Worm (Caenorhabditis elegans): ENCODE results near the gene M116.5.

The M116.5 gene

DNA sequence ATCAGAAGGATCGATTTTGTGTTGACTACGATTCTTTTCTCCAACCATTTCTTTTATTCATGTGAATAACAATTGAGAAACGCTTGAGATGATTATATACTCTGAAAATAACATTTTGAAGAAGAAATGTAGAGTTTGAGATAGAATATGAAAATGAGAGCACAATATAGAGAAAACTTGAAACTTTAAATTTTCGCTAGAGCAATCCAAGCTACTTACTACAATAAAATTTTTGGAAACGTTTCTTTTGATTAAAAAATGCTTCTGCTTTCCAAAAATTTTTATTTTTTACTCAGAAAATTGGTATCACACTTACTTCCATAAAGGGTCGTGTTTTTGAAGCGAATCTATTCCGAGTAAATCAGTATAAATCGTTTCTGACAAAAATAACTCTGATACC lies at the start of gene M116.5:
TSS of gene M116.5 (minus strand) at position 101 of the 400 bp plus-strand sequence.
- TF ChIP-seq unc-62 (GFP tag; optimal IDR thresholded peaks at IDR 0.05): no peak

DNA sequence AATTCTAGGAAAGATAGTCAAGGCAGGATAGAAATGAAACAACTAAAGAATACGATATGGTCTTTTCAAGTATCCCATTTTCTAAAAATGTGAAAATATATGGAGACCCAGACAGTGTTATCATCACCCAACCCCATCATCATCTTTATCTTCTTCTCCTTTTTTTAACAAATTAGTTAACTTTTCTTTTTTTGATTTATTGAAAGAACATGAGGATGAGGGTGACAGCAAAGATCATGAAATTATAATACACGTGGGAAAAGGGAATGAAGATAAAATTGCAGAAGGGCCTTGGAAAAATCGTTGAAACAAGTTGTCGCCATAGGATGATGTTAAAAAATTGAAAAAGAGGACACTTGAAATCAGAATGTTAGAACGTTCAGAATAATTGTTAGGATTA lies 43.3 kb upstream of the M116.5 start:
- no peak for TF ChIP-seq unc-62 (GFP tag; optimal IDR thresholded peaks at IDR 0.05)

DNA sequence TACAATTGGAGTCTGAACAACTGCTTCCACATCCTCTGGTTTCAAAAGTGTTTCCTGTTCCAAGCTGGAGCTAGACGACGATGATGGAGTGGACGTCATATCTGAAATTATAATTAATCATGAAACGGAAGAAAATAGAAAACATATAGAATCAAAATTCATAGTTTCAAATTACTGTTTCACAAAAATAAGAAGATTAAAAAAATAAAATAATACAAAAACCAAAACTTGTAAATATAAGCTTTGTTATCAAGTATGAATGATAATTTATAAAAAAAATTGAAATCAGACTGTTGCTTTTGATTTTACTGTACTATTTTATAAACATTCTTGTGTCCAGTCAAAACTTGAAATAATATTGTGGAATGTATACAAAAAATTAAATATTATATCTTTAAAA lies 42.9 kb upstream of the M116.5 start, which contains the start of gene str-176:
TSS of gene str-176 (minus strand) at position 101 of the 400 bp plus-strand sequence.
- no peak for TF ChIP-seq unc-62 (GFP tag; optimal IDR thresholded peaks at IDR 0.05)

DNA sequence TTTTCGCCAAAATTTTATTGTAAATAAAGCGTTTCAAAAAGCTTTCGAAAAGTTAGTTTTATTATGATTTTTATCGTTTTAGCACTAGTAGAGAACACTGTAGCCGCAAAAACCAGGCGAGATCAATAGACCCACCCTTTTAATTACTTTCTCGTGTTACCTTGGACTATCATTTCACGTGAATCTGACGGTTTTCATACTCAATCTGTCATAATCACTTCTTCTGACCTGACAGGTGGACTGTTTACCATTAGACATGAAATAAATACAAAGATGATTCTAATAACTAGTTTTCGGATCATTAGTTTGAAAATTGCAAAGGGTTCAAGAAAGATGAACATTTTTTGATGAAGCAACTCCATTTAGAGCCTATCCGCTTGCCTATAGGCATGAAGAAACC lies 42.2 kb upstream of the M116.5 start:
- no peak for TF ChIP-seq unc-62 (GFP tag; optimal IDR thresholded peaks at IDR 0.05)

DNA sequence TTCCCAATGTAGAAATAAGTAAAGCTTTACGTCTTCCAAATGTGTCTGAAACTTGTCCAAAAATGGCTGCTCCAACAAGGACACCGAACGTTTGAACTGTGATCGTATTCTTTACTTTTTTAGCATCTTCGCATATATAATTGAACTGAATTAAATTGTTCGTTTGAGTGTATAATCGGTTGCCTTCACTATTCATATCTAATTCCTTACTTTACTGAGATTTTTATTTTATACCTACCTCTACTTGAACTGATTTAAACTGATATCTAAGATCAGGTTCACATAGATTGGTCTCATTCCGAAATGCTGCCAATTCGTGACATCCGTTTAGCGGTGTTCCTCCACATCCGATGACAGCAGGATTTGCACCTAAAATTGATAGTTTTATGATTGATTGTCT lies 41.5 kb upstream of the M116.5 start:
- no peak for TF ChIP-seq unc-62 (GFP tag; optimal IDR thresholded peaks at IDR 0.05)

DNA sequence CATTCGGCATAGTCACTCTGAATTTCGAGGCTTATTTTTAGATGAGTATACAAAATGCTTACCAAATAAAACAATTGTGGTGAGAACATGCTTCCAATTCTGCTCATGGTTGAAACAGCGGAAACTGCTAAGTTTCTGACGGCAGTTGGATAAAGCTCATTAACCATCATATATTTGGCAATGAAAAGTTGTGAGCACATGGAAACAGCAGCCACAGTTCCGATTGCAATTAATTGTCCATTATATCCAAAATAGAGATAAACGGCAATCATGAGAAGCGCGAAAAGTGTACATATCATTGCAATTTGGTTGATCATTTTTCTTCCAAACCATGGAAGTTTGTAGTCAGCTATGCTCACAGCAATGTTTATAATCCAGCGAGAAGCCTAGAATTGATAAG lies 40.3 kb upstream of the M116.5 start:
- TF ChIP-seq unc-62 (GFP tag; optimal IDR thresholded peaks at IDR 0.05): no peak

DNA sequence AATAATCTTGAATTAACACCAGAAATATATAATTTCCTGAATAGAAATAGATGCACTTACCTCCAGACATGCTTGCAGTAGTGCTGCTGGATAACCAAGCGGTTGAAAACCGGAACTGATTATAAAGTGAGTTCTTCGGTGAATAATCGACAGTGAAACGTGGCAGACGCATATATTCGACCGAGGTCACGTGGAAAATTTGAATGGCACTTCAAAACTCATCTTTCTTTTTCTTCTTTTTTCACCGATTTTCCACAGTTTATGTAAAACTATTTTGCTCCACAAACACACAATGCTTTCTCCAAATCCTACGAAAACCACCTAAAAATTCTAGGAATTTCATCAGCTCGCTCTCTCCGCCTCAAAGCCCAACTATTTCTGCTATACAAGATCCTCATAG lies 39.3 kb upstream of the M116.5 start, which contains the start of gene ant-1.4:
TSS of gene ant-1.4 (minus strand) at position 101 of the 400 bp plus-strand sequence.
- no peak for TF ChIP-seq unc-62 (GFP tag; optimal IDR thresholded peaks at IDR 0.05)

DNA sequence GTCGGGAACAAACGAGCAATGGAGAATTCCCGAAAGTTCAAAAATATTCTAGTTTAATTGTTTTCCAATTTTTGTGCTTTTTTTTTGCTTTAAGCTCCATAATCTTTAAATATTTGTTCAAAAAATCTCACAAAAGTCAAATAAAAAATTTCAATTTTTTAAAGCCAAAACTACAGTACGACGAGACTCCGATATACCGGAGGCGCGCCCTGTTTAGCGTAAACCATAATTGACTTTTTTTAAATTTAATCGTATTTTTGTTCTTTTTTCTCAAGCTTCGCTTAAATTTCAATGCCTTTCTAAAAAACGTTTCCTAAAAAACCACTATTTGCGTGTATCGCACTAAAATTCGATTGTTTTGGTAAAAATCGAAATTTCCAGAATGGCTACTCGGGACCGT lies 36.0 kb upstream of the M116.5 start, which contains the start of gene syx-4:
TSS of gene syx-4 (plus strand) at position 382 of the 400 bp plus-strand sequence.
- TF ChIP-seq unc-62 (GFP tag; optimal IDR thresholded peaks at IDR 0.05): no peak

DNA sequence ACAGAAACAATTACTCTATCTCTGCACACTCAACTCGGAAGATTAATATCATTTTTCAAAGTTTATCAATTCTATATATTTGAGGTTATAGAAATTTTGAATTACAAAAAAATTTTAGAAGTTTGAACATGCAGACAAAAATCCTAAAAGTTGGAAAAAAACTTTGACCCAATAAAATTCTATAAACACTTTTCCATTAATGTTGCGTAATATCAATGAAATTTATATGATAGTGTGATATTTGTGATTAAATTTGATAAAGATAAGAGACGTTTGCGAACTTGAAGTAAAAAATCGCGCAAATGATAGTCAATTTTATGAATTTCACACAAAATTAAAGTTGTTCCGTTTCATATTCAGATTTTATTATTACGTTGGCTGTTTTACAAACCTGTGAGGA lies 33.2 kb upstream of the M116.5 start:
- no peak for TF ChIP-seq unc-62 (GFP tag; optimal IDR thresholded peaks at IDR 0.05)

DNA sequence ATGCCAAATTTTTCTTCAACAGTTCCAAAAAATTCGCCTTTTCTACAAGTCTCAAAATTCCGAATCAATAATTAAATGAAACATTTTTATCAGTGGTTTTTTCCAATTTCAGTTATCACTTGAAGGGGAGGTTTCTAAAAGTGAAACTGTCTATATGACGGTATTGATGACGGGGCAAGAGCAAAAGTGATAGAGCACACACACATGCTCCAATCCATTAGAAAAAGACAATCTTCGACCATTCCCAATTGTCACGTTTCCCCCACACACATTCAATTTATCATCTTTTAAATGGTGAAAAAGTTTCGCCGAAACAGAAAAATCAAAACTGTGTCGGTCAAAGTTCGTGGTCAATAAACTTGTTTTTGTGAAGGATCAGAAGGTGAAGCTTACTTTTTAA lies 32.3 kb upstream of the M116.5 start:
- no peak for TF ChIP-seq unc-62 (GFP tag; optimal IDR thresholded peaks at IDR 0.05)

DNA sequence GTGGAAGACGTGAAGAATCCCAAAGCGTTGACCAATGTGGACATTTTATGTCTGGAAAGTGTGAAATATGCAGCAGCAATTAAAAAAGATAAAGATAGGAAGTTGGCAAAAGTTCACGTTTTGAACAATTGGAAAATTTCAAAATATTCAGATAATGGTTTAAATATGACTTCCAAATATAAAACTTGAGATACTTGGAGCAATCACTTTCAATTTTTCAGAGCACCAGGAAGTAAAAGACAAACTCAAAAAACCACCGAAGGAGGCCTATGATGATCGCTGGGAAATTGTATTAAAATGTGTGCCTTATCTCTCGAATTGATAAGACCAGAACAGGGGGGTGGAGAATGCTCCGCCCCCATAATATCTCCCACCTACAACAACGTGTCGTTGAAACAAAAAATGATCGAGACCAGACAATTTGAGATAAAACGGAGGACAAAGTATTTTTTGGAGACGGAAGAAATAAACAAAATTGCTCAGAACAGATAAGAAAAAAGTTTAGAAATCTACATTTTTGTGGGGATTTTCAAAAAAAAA lies 30.9 kb upstream of the M116.5 start, which contains the start of gene eppl-1:
TSS of gene eppl-1 (minus strand) at position 51 of the 540 bp plus-strand sequence.
- no peak for TF ChIP-seq unc-62 (GFP tag; optimal IDR thresholded peaks at IDR 0.05)

DNA sequence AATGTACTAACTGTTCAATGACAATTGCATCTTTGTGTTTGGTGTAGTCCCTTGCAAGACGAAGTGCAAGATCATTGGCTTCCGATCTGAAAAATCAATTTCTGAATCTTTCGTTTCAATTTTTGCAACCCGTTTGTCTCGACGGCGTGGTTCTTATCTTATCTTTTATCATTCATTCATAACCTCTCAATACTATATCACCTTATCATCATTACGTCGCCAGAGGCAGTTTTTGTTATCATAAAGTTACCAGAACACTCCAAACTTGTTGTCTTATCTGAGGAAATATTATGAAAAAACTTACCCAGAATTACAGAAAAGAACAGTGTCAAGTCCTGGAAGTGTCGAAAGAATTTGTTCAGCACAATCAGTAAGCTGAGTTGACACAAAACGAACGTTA lies 29.7 kb upstream of the M116.5 start:
- TF ChIP-seq unc-62 (GFP tag; optimal IDR thresholded peaks at IDR 0.05): no peak

DNA sequence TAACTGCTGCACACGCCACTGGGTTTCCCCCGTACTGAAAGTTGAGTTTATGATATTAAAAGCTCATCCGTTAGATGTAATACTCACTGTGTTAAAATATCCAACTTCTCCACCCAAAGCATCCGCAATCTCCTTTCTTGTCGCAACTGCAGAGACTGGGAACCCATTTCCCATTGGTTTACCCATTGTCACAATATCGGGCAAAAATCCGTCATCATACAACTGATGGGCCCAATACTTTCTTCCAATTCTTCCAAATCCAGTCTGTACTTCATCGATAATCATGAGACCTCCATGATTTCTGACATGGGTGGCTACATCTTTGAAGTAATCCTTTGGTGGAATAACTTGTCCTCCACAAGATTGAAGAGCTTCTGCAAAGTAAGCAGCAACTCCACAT lies 29.0 kb upstream of the M116.5 start:
- TF ChIP-seq unc-62 (GFP tag; optimal IDR thresholded peaks at IDR 0.05): no peak

DNA sequence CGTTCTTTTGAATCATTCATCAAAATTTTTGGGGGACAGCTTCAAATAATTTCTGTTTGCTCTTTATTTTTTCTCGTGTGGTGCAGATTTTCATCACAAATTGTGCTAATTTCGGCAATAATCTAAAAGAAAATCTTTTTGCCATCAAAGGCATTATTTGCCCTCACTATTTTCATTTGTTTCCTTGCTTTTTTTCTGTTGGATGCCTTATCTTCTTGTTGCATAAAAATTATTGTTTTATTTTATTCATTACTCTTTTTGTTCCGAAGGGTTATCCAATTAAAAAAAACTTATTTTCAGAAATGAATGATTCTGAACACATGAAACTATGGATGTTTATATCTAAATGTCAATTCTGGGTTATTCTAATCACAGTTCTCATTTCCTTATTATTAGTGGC lies 26.0 kb upstream of the M116.5 start, which contains the start of gene T01B11.1:
TSS of gene T01B11.1 (plus strand) at position 301 of the 400 bp plus-strand sequence.
- no peak for TF ChIP-seq unc-62 (GFP tag; optimal IDR thresholded peaks at IDR 0.05)

DNA sequence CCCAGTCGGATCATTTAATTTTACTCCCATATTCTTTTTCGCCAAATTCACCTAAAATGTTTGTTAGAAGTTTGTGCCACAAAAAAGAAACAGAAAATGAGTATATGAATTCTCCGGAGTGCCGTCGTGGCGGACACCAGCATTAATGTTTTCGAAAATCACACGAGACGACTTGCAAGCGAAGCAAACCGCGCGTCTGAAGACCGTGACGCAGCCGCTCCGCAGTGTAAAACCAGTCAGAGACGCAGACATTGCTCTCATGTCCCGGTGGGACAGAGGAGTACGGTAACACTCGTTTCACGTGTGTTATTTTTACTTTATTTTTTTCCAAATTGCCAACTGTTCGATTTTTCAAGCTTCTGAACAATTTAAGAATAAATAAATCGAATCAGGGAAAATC lies 11.8 kb upstream of the M116.5 start, which contains the start of the genes T26A8.4 and pdtf-1:
TSS of gene T26A8.4 (minus strand) at position 185 of the 400 bp plus-strand sequence.
TSS of gene pdtf-1 (plus strand) at position 330 of the 400 bp plus-strand sequence.
- peak; percentile 19 for TF ChIP-seq unc-62 (GFP tag; optimal IDR thresholded peaks at IDR 0.05)

DNA sequence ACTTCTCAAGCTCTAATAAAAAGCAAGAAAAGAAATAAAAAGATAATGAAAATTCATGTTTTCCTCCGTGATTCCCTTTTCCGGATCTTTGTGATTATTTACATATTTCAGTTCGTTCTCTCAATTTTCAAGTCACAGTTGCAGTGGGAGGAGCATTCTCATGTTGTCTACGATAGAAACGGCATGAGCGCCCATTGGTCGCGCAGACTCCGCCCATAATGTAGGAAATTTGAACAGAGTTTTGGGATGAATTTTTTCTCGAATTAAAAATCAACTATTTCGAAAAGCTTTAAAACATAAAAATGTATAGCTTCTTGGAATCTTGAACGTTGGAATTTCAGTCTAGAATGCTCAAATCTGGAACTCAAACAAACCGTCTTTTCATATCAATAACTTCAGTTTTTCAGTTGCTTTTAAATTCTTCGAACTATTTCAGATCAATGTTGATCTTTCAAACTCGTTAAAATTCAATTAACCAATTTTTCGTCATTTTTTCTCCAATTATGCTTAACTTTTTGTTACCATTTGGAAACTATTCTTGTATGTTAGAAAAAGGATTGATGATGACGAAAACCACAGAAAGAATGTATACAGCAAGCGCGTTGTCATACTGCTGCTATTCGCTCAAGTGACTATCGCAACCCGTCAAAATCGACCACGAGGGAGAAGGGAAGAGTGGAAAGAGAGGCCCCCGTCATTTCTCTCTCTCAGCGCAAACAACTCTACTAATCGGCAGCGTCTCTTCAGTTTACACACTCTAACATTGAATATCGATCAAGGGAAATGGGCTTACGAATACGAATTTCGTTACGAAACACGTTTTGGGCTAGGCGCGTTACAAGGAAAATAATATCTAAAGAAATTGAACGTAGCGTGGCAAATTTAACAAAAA lies 11.0 kb upstream of the M116.5 start:
- TF ChIP-seq unc-62 (GFP tag; optimal IDR thresholded peaks at IDR 0.05): no peak

DNA sequence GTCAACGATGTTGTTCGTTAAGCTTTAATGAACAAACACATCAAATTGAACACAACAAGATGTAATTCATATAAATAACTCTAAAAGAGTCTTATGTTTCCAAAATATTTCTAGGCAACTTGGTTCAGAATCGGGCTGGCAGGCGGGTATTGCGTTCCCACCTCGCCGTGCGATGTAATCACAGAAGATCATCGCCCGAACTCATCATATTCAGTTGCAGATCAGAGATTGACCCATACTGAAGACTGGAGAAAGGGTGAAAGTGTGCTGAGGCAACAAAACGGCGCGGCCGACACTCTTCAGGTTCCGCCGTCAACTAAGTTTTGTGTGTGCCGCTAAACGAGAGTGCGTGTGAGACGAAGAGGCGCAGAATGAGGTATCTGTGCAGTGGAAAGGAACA lies 7.6 kb upstream of the M116.5 start:
- no peak for TF ChIP-seq unc-62 (GFP tag; optimal IDR thresholded peaks at IDR 0.05)
